Worm (Caenorhabditis elegans): ENCODE measurements around the gene C06A1.3.
A peak's percentile ranks its signal among the peaks of the same experiment; 100 is the strongest.

The C06A1.3 gene

DNA sequence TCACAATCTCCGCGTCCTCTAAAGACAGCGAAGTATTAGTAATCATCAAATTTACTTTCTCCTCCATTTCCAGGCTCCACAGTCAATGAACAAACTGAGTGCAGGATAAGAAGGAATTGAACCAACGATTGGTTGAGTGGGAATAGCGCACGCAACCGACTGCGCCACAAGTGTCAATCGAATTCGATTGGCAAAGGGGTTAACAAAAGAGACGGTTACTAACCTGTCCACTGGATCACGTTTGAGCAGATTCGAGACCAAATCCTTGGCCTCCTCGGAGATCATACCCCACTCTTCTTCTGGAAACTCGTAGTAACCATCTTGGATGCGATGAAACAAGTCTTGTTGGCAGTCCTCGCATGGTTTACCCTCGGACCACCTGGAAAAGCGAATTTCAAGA lies 26.9 kb upstream of the C06A1.3 start (continued):
- TF ChIP-seq attf-4 (tag; optimal IDR thresholded peaks at IDR 0.05) (no peak), dve-1 (tag; optimal IDR thresholded peaks at IDR 0.05; ENCODE audit: insufficient read depth) (no peak), nhr-41 (GFP tag; IDR thresholded peaks at IDR 0.05) (no peak)

DNA sequence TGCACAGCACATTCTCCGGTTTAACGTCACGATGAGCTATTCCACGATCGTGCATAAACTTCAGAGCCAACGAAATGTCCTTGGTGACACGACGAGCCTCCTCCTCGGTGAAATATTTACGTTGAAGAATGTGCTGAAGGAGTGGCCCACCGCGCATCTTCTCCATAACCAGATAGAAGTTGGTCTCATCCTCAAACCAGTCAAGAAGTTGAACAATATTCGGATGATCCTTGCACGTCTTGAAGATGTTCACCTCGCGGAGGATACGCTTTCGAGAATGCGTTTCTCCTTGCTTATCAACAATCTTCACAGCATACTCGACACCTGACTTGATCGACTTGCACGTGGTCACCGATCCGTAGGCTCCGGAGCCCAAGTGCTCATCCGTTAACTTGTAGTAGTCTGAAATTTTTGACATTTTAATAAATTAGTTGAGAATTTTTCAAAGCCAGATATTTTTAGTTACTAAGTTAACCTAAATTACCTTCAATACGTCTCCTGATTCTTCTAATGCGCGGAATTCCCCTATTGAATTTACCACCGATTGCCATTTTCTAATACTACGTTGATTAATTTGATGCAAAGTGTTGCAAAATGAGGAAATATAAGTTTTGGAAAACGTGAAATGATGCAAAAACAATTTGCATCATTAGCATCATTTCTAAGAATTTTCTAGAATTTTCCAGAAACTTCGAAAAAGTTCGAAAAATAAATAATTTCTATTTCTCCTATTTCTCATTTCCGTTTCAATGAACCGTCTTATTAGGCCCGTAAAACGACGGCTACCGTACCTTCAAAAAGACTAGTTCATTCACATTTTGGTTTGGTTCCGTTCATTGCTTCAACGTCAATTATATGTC lies 25.9 kb upstream of the C06A1.3 start:
- no peak for TF ChIP-seq mxl-2 (GFP tag; conservative IDR thresholded peaks at IDR 0.05)
- TF ChIP-seq ceh-44 (GFP tag; IDR thresholded peaks at IDR 0.05), result no peak
- TF ChIP-seq lin-39 (tag; optimal IDR thresholded peaks at IDR 0.05), result no peak
- TF ChIP-seq F26F4.8 (GFP tag; conservative IDR thresholded peaks at IDR 0.05), result no peak
- TF ChIP-seq arid-1 (GFP tag; conservative IDR thresholded peaks at IDR 0.05), result no peak
- TF ChIP-seq mxl-3 (GFP tag; optimal IDR thresholded peaks at IDR 0.05), result peak; percentile 3
- TF ChIP-seq lin-29 (GFP tag; IDR thresholded peaks at IDR 0.05), result no peak
- no peak for TF ChIP-seq daf-19 (GFP tag; conservative IDR thresholded peaks at IDR 0.05)
- TF ChIP-seq T26A8.4 (GFP tag; IDR thresholded peaks at IDR 0.05), result peak; percentile 54; the same call in 1 of the 2 replicates
- TF ChIP-seq dmd-8 (GFP tag; IDR thresholded peaks at IDR 0.05), result peak; percentile 10; the same call in 1 of the 2 replicates
- TF ChIP-seq ama-1 (optimal IDR thresholded peaks at IDR 0.05), result peak; percentile 28
- TF ChIP-seq ceh-28 (tag; optimal IDR thresholded peaks at IDR 0.05), result no peak
- TF ChIP-seq F37D6.2 (tag; optimal IDR thresholded peaks at IDR 0.05), result no peak
- no peak for TF ChIP-seq vab-7 (GFP tag; IDR thresholded peaks at IDR 0.05)
- no peak for TF ChIP-seq nhr-25 (tag; optimal IDR thresholded peaks at IDR 0.05; ENCODE audit: borderline replicate concordance, insufficient read depth)
- TF ChIP-seq cey-2 (tag; optimal IDR thresholded peaks at IDR 0.05; ENCODE audit: borderline replicate concordance, insufficient read depth), result no peak
- TF ChIP-seq lim-7 (GFP tag; IDR thresholded peaks at IDR 0.05), result peak; percentile 21; the same call in 1 of the 2 replicates
- no peak for TF ChIP-seq zip-11 (GFP tag; IDR thresholded peaks at IDR 0.05)
- no peak for TF ChIP-seq aly-2 (tag; optimal IDR thresholded peaks at IDR 0.05)
- TF ChIP-seq egl-27 (tag; optimal IDR thresholded peaks at IDR 0.05), result no peak
- TF ChIP-seq zip-2 (tag; optimal IDR thresholded peaks at IDR 0.05), result no peak
- TF ChIP-seq set-16 (GFP tag; IDR thresholded peaks at IDR 0.05), result no peak
- no peak for TF ChIP-seq ztf-11 (tag; optimal IDR thresholded peaks at IDR 0.05)
- no peak for TF ChIP-seq hlh-11 (tag; optimal IDR thresholded peaks at IDR 0.05)
- no peak for TF ChIP-seq unc-39 (tag; optimal IDR thresholded peaks at IDR 0.05)
- TF ChIP-seq lir-3 (tag; optimal IDR thresholded peaks at IDR 0.05), result no peak
- peak; percentile 4 for TF ChIP-seq ztf-7 (tag; optimal IDR thresholded peaks at IDR 0.05)
- no peak for TF ChIP-seq nhr-102 (tag; optimal IDR thresholded peaks at IDR 0.05)
- TF ChIP-seq nhr-48 (tag; optimal IDR thresholded peaks at IDR 0.05), result no peak
- TF ChIP-seq lin-13 (GFP tag; optimal IDR thresholded peaks at IDR 0.05), result no peak
- no peak for TF ChIP-seq mep-1 (tag; optimal IDR thresholded peaks at IDR 0.05)
- no peak for TF ChIP-seq D1046.2 (GFP tag; IDR thresholded peaks at IDR 0.05)
- TF ChIP-seq Y75B8A.6 (GFP tag; IDR thresholded peaks at IDR 0.05), result peak; percentile 37; the same call in 1 of the 2 replicates
- no peak for TF ChIP-seq jun-1 (tag; optimal IDR thresholded peaks at IDR 0.05)
- TF ChIP-seq php-3 (GFP tag; IDR thresholded peaks at IDR 0.05), result peak; percentile 35; the same call in 1 of the 2 replicates
- TF ChIP-seq ceh-32 (tag; optimal IDR thresholded peaks at IDR 0.05; ENCODE audit: poor library complexity), result no peak
- TF ChIP-seq nhr-237 (tag; optimal IDR thresholded peaks at IDR 0.05), result no peak
- no peak for TF ChIP-seq Y5F2A.4 (GFP tag; optimal IDR thresholded peaks at IDR 0.05)
- TF ChIP-seq ctbp-1 (GFP tag; IDR thresholded peaks at IDR 0.05), result no peak; the same call in 1 of the 2 replicates
- TF ChIP-seq snpc-4 (tag; optimal IDR thresholded peaks at IDR 0.05), result no peak
- peak; percentile 29; the same call in 1 of the 2 replicates for TF ChIP-seq mdt-29 (GFP tag; IDR thresholded peaks at IDR 0.05)
- TF ChIP-seq nhr-76 (tag; optimal IDR thresholded peaks at IDR 0.05), result no peak
- no peak for TF ChIP-seq lin-15B (tag; optimal IDR thresholded peaks at IDR 0.05)
- peak; percentile 62; the same call in 1 of the 2 replicates for TF ChIP-seq egl-43 (GFP tag; IDR thresholded peaks at IDR 0.05)
- TF ChIP-seq madf-5 (GFP tag; IDR thresholded peaks at IDR 0.05), result 0 out of 4 replicates have a peak, but pooled peaks of 1 of the 2 experiments have one; percentile 15

All from whole organism, L4 larva.